Worm (Caenorhabditis elegans): Measurements from ENCODE around the gene taf-11.1.

DNA sequence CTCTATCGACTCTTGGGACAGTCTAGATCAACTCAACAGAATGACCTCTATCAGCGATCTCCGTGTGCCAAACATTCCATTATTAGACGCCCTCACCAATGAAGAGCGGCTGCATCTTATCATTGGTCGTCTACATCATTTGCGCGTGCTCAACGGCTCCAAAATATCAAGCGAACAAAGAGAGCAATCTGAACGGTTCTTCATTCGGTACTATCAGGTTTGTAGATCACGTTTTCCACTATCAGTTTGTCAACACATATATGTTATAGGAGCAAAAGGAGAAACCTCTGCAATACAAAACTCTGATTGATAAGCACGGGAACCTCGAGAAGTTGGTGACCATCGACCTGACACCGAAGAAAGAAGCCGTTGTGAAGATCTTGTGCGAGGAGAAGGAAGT lies 13.4 kb downstream of the taf-11.1 start:
- TF ChIP-seq nhr-23 (tag; optimal IDR thresholded peaks at IDR 0.05) (no peak), nhr-237 (tag; optimal IDR thresholded peaks at IDR 0.05) (no peak), nhr-11 (tag; optimal IDR thresholded peaks at IDR 0.05) (no peak), unc-62 (GFP tag; optimal IDR thresholded peaks at IDR 0.05) (no peak), pha-4 (tag; optimal IDR thresholded peaks at IDR 0.05) (no peak), ztf-4 (tag; optimal IDR thresholded peaks at IDR 0.05) (no peak), lin-15B (tag; optimal IDR thresholded peaks at IDR 0.05) (no peak), ceh-28 (tag; optimal IDR thresholded peaks at IDR 0.05) (no peak), fkh-2 (tag; optimal IDR thresholded peaks at IDR 0.05) (no peak), mdl-1 (tag; optimal IDR thresholded peaks at IDR 0.05) (no peak), nhr-28 (tag; optimal IDR thresholded peaks at IDR 0.05) (no peak)
